Worm (Caenorhabditis elegans) whole organism, L3 larva: ENCODE data around the gene nas-10.

ENCODE experiments used
- aly-2 ChIP-seq: fragments of 150-350 bp; optimal IDR thresholded peaks from 2 replicates; lab custom pipeline; 2014; ENCODE audit warnings: missing biosample characterization, missing genetic modification characterization
- daf-12 ChIP-seq: fragments of 150-350 bp; optimal IDR thresholded peaks from 2 replicates; lab custom pipeline; 2014; ENCODE audit warnings: missing biosample characterization, missing genetic modification reagents, missing genetic modification characterization
- egl-27 ChIP-seq: sonication (generic microtip); optimal IDR thresholded peaks from 4 replicates; lab custom pipeline; 2017; ENCODE audit warnings: missing biosample characterization, missing genetic modification reagents, missing genetic modification characterization
- egl-5 ChIP-seq: fragments of 150-350 bp; optimal IDR thresholded peaks from 2 replicates; lab custom pipeline; 2017; ENCODE audit warnings: missing biosample characterization, missing genetic modification reagents, missing genetic modification characterization, inconsistent platforms
- elt-1 ChIP-seq: fragments of 150-350 bp; optimal IDR thresholded peaks from 2 replicates; lab custom pipeline; 2014; ENCODE audit warnings: missing biosample characterization, missing genetic modification characterization
- elt-2 ChIP-seq: sonication (generic microtip); optimal IDR thresholded peaks from 2 replicates; lab custom pipeline; 2016; ENCODE audit warnings: missing genetic modification reagents, mild to moderate bottlenecking, missing genetic modification characterization, missing compliant biosample characterization
- elt-3 ChIP-seq, 3 experiments: fragments of 150-350 bp in 1 of 3; sonication (generic microtip) in 2 of 3; optimal IDR thresholded peaks; 2 replicates in 2 of 3; 4 replicates in 1 of 3; lab custom pipeline; 2014 to 2017; ENCODE audit warnings: missing biosample characterization in 3 of 3, missing genetic modification characterization in 3 of 3
- fkh-10 ChIP-seq: sonication (generic microtip); optimal IDR thresholded peaks from 2 replicates; lab custom pipeline; 2017; ENCODE audit warnings: missing biosample characterization, missing genetic modification reagents, missing genetic modification characterization
- fkh-2 ChIP-seq: fragments of 150-350 bp; optimal IDR thresholded peaks from 2 replicates; lab custom pipeline; 2014; ENCODE audit warnings: missing biosample characterization, missing genetic modification reagents, missing genetic modification characterization
- fos-1 ChIP-seq: fragments of 150-350 bp; optimal IDR thresholded peaks from 2 replicates; lab custom pipeline; 2014; ENCODE audit warnings: missing biosample characterization, missing genetic modification characterization
- jun-1 ChIP-seq: fragments of 150-350 bp; optimal IDR thresholded peaks from 2 replicates; lab custom pipeline; 2014; ENCODE audit warnings: missing biosample characterization, missing genetic modification reagents, missing genetic modification characterization
- lin-39 ChIP-seq: fragments of 150-350 bp; optimal IDR thresholded peaks from 2 replicates; lab custom pipeline; 2018; ENCODE audit warnings: missing biosample characterization, missing genetic modification reagents, missing genetic modification characterization
- lsy-12 ChIP-seq: sonication (generic microtip); optimal IDR thresholded peaks from 2 replicates; lab custom pipeline; 2016; ENCODE audit warnings: mild to moderate bottlenecking, missing genetic modification characterization, missing compliant biosample characterization
- mdl-1 ChIP-seq: fragments of 150-350 bp; optimal IDR thresholded peaks from 2 replicates; lab custom pipeline; 2014; ENCODE audit warnings: missing biosample characterization, missing genetic modification characterization
- mml-1 ChIP-seq: fragments of 150-350 bp; sonication (generic microtip); optimal IDR thresholded peaks from 3 replicates; lab custom pipeline; 2014; ENCODE audit warnings: missing biosample characterization, missing genetic modification characterization
- nfya-1 ChIP-seq: sonication (generic microtip); optimal IDR thresholded peaks from 2 replicates; lab custom pipeline; 2017; ENCODE audit warnings: missing genetic modification characterization, mild to moderate bottlenecking, missing compliant biosample characterization, antibody characterized with exemption, moderate library complexity; ENCODE audit not compliant: insufficient read depth
- nhr-23 ChIP-seq: fragments of 150-350 bp; optimal IDR thresholded peaks from 2 replicates; lab custom pipeline; 2014; ENCODE audit warnings: missing biosample characterization, missing genetic modification reagents, missing genetic modification characterization
- nhr-237 ChIP-seq: fragments of 150-350 bp; optimal IDR thresholded peaks from 2 replicates; lab custom pipeline; 2014; ENCODE audit warnings: missing biosample characterization, missing genetic modification characterization
- nhr-25 ChIP-seq: sonication (generic microtip); optimal IDR thresholded peaks from 2 replicates; lab custom pipeline; 2017; ENCODE audit warnings: missing biosample characterization, missing genetic modification characterization
- nhr-28 ChIP-seq: fragments of 150-350 bp; optimal IDR thresholded peaks from 2 replicates; lab custom pipeline; 2014; ENCODE audit warnings: missing biosample characterization, missing genetic modification characterization
- nhr-43 ChIP-seq: sonication (generic microtip); optimal IDR thresholded peaks from 2 replicates; lab custom pipeline; 2016; ENCODE audit warnings: mild to moderate bottlenecking, missing genetic modification characterization, missing compliant biosample characterization; ENCODE audit not compliant: poor library complexity, severe bottlenecking
- nhr-67 ChIP-seq: fragments of 150-350 bp; optimal IDR thresholded peaks from 2 replicates; lab custom pipeline; 2014; ENCODE audit warnings: missing biosample characterization, missing genetic modification characterization
- nhr-76 ChIP-seq: fragments of 150-350 bp; sonication (generic microtip); optimal IDR thresholded peaks from 5 replicates; lab custom pipeline; 2014; ENCODE audit warnings: missing biosample characterization, missing genetic modification characterization
- pha-4 ChIP-seq: fragments of 150-350 bp; optimal IDR thresholded peaks from 2 replicates; lab custom pipeline; 2014; ENCODE audit warnings: missing biosample characterization, missing genetic modification reagents, missing genetic modification characterization
- pqm-1 ChIP-seq: fragments of 150-350 bp; optimal IDR thresholded peaks from 2 replicates; lab custom pipeline; 2017; ENCODE audit warnings: missing biosample characterization, missing genetic modification characterization, inconsistent platforms
- skn-1 ChIP-seq: fragments of 150-350 bp; optimal IDR thresholded peaks from 2 replicates; lab custom pipeline; 2014; ENCODE audit warnings: missing biosample characterization, missing genetic modification characterization
- tbx-2 ChIP-seq: sonication (generic microtip); optimal IDR thresholded peaks from 2 replicates; lab custom pipeline; 2016; ENCODE audit warnings: mild to moderate bottlenecking, missing genetic modification characterization, missing compliant biosample characterization
- unc-39 ChIP-seq: sonication (generic microtip); optimal IDR thresholded peaks from 4 replicates; lab custom pipeline; 2017; ENCODE audit warnings: missing biosample characterization, missing genetic modification characterization
- unc-62 ChIP-seq: fragments of 150-350 bp; sonication (generic microtip); optimal IDR thresholded peaks from 4 replicates; lab custom pipeline; 2014; ENCODE audit warnings: missing biosample characterization, missing genetic modification reagents, missing genetic modification characterization
- ztf-4 ChIP-seq: fragments of 150-350 bp; optimal IDR thresholded peaks from 2 replicates; lab custom pipeline; 2014; ENCODE audit warnings: missing biosample characterization, missing genetic modification characterization

nas-10 gene

ce11 chrX:10958427-10958826, 4.9 kb downstream of the nas-10 start, which contains the start of gene nlp-19:
TSS of gene nlp-19 (plus strand) at chrX:10958727.
- TF ChIP-seq egl-27 (tag; lab: Kevin White, UChicago) (no peak), jun-1 (tag; lab: Kevin White, UChicago) (no peak), nhr-237 (tag; lab: Kevin White, UChicago) (no peak), fkh-10 (GFP tag; lab: Kevin White, UChicago) (no peak), nhr-43 (tag; lab: Kevin White, UChicago) (no peak), pha-4 (tag; lab: Kevin White, UChicago) (no peak)

ce11 chrX:10956972-10957678, 6.2 kb downstream of the nas-10 start:
- no peak for TF ChIP-seq fkh-2 (tag; lab: Kevin White, UChicago)
- TF ChIP-seq pha-4 (tag; lab: Kevin White, UChicago) = no peak
- TF ChIP-seq elt-2 (tag; lab: Kevin White, UChicago) = peak; percentile 45
- no peak for TF ChIP-seq lsy-12
- no peak for TF ChIP-seq nhr-23
- TF ChIP-seq pqm-1 = peak; percentile 32

DNA sequence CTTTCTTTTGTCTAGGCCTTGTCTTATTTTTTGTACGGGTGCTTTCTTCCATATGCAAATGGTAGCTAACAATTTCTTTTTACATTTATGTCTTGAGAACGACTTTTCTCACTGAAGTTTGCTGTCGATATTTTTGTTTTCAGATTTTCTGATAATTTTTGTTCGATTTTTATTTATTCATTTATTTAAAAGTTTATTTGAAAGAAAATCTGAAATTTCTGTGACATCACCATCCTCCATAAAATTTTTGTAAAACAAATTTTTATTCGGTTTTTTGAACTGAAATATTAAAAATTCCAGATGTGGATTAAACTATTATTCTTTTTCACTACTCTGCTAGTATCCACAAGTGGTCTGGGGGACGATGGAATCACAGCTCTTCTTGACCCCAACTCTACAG, 9.5 kb downstream of the nas-10 start, which contains the start of gene pbo-4:
TSS of gene pbo-4 (plus strand) at position 301 of the 400 bp plus-strand sequence.
- TF ChIP-seq fkh-2 (tag; lab: Kevin White, UChicago) (no peak), nhr-43 (tag; lab: Kevin White, UChicago) (no peak), egl-5 (tag; lab: Kevin White, UChicago) (no peak), ztf-4 (no peak), elt-3 (tag; optimal IDR thresholded peaks at IDR 0.05; lab: Kevin White, UChicago) (no peak), nfya-1 (no peak), unc-39 (no peak), pqm-1 (no peak), nhr-28 (tag; lab: Kevin White, UChicago) (no peak), nhr-67 (no peak), unc-62 (GFP tag; lab: Kevin White, UChicago) (no peak)

DNA sequence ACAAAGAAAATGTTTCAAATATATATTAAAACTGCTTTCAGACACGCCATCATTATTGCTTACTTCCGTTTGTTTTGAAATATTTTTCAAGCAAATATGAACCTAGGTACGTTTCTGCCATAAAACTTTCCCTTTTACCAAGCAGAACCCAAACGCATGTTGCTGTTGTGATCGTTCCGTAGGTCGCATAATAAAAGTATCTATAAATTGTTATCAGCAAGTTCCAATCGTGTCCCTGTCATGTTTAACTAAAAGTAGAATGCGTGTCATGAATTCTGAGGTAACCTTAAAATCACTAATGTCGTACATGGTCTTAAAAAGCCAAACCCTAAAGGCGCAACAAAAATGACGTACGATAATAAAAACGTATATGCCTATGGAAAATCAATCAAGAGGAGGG, 11.4 kb downstream of the nas-10 start:
- TF ChIP-seq tbx-2 (tag; lab: Kevin White, UChicago) = no peak
- TF ChIP-seq mdl-1 (tag; lab: Kevin White, UChicago) = no peak
- no peak for TF ChIP-seq skn-1 (tag; lab: Kevin White, UChicago)
- TF ChIP-seq daf-12 (tag; lab: Kevin White, UChicago) = no peak
- no peak for TF ChIP-seq nhr-25 (tag; lab: Kevin White, UChicago)
- TF ChIP-seq nhr-237 (tag; lab: Kevin White, UChicago) = no peak
- TF ChIP-seq jun-1 (tag; lab: Kevin White, UChicago) = no peak
- no peak for TF ChIP-seq lin-39 (tag; lab: Kevin White, UChicago)
- TF ChIP-seq pha-4 (tag; lab: Kevin White, UChicago) = no peak
- TF ChIP-seq nhr-28 (tag; lab: Kevin White, UChicago) = no peak
- no peak for TF ChIP-seq fkh-2 (tag; lab: Kevin White, UChicago)
- TF ChIP-seq fos-1 = no peak
- TF ChIP-seq ztf-4 = no peak
- peak; percentile 63 for TF ChIP-seq elt-2 (tag; lab: Kevin White, UChicago)
- TF ChIP-seq nhr-43 (tag; lab: Kevin White, UChicago) = no peak
- no peak for TF ChIP-seq mml-1 (tag; lab: Kevin White, UChicago)
- TF ChIP-seq pqm-1 = peak; percentile 19

DNA sequence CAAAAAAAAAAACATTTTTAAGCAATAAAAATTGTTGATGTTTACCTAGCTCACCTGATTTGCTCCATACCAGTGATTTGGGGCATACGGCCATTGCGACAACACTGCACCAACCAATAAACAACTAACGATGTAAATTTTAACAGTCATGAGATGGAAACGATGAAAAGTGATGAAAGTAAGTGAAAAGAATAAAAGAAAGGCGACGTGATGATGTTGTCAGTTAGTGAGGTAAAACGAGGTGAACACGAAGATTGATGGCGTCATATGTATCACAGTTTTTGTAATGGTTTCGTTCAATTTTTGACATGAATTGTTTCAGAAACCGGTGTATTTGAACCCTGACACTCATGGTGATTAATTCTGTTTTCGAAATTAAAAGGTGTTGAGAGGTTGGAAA, 12.1 kb downstream of the nas-10 start, which contains the start of gene K09C8.7:
TSS of gene K09C8.7 (minus strand) at position 226 of the 400 bp plus-strand sequence.
- TF ChIP-seq egl-27 (tag; lab: Kevin White, UChicago) = no peak
- TF ChIP-seq mml-1 (tag; lab: Kevin White, UChicago) = no peak
- no peak for TF ChIP-seq nhr-25 (tag; lab: Kevin White, UChicago)
- no peak for TF ChIP-seq elt-1 (tag; lab: Kevin White, UChicago)
- TF ChIP-seq aly-2 (tag; lab: Kevin White, UChicago) = no peak
- no peak for TF ChIP-seq elt-2 (tag; lab: Kevin White, UChicago)
- TF ChIP-seq lsy-12 = no peak
- TF ChIP-seq skn-1 (tag; lab: Kevin White, UChicago) = no peak
- TF ChIP-seq nhr-76 (tag; lab: Kevin White, UChicago) = no peak
- TF ChIP-seq, all 47 proteins: peak for 0
